Fruit fly (Drosophila melanogaster) whole organism, embryonic: ENCODE results near the gene scrt.
A peak's percentile ranks its signal among the peaks of the same experiment; 100 is the strongest.

Experiments used
- Antp ChIP-seq: fragments of 200-800 bp; sonication (Bioruptor generic); optimal IDR thresholded peaks from 3 replicates; lab custom pipeline; 2016; ENCODE audit warnings: missing biosample characterization, missing genetic modification characterization
- Atf-2 ChIP-seq: fragments of 200-800 bp; sonication (Bioruptor generic); optimal IDR thresholded peaks from 2 replicates; lab custom pipeline; 2016; ENCODE audit warnings: missing biosample characterization, missing genetic modification characterization
- Awh ChIP-seq: fragments of 200-800 bp; sonication (Bioruptor generic); IDR thresholded peaks from 2 replicates; pipeline ENCODE4, ENCODE4 v1.3.6; 2022; ENCODE audit warnings: missing biosample characterization, missing genetic modification characterization
- BtbVII ChIP-seq: fragments of 200-800 bp; sonication (Bioruptor generic); optimal IDR thresholded peaks from 3 replicates; lab custom pipeline; 2017; ENCODE audit warnings: missing biosample characterization, mild to moderate bottlenecking, missing genetic modification characterization
- CG10654 ChIP-seq: fragments of 200-800 bp; sonication (Bioruptor generic); optimal IDR thresholded peaks from 2 replicates; lab custom pipeline; 2016; ENCODE audit warnings: missing biosample characterization, missing genetic modification characterization
- CG12744 ChIP-seq: fragments of 200-800 bp; sonication (Bioruptor generic); optimal IDR thresholded peaks from 2 replicates; lab custom pipeline; 2016; ENCODE audit warnings: missing biosample characterization, missing genetic modification characterization
- CG15269 ChIP-seq: fragments of 200-800 bp; sonication (Bioruptor generic); optimal IDR thresholded peaks from 2 replicates; lab custom pipeline; 2018; ENCODE audit warnings: missing biosample characterization, mild to moderate bottlenecking, missing genetic modification characterization, moderate library complexity
- CG1603 ChIP-seq: fragments of 200-800 bp; sonication (Bioruptor generic); optimal IDR thresholded peaks from 2 replicates; lab custom pipeline; 2019; ENCODE audit warnings: missing biosample characterization, mild to moderate bottlenecking, missing genetic modification characterization, moderate library complexity
- CG16813 ChIP-seq: fragments of 200-800 bp; sonication (Bioruptor generic); IDR thresholded peaks from 3 replicates; pipeline ENCODE4 v1.3.6; 2022; ENCODE audit warnings: missing biosample characterization, missing genetic modification characterization; ENCODE audit not compliant: partially characterized antibody
- CG2116 ChIP-seq: fragments of 200-800 bp; sonication (Bioruptor generic); optimal IDR thresholded peaks from 3 replicates; lab custom pipeline; 2018; ENCODE audit warnings: missing biosample characterization, mild to moderate bottlenecking, missing genetic modification characterization
- CG31224 ChIP-seq: fragments of 200-800 bp; sonication (Bioruptor generic); IDR thresholded peaks from 2 replicates; pipeline ENCODE4 v1.3.6; 2022; ENCODE audit warnings: missing biosample characterization, missing genetic modification characterization
- CG32532 ChIP-seq: fragments of 200-800 bp; sonication (Bioruptor generic); IDR thresholded peaks from 2 replicates; pipeline ENCODE4 v1.3.6; 2022; ENCODE audit warnings: missing biosample characterization, missing genetic modification characterization
- CG7928 ChIP-seq: fragments of 200-800 bp; sonication (Bioruptor generic); optimal IDR thresholded peaks from 2 replicates; lab custom pipeline; 2017; ENCODE audit warnings: missing biosample characterization, mild to moderate bottlenecking, missing genetic modification characterization
- CG9215 ChIP-seq: fragments of 200-800 bp; sonication (Bioruptor generic); IDR thresholded peaks from 2 replicates; pipeline ENCODE4 v1.3.6; 2022; ENCODE audit warnings: missing biosample characterization, missing genetic modification characterization
- CG9797 ChIP-seq: fragments of 200-800 bp; sonication (Bioruptor generic); optimal IDR thresholded peaks from 3 replicates; lab custom pipeline; 2018; ENCODE audit warnings: missing biosample characterization, mild to moderate bottlenecking, missing genetic modification characterization
- Dbx ChIP-seq: fragments of 200-800 bp; sonication (Bioruptor generic); IDR thresholded peaks from 3 replicates; pipeline ENCODE4 v1.3.6; 2022; ENCODE audit warnings: missing biosample characterization, missing genetic modification characterization
- Dll ChIP-seq: fragments of 200-800 bp; sonication (Bioruptor generic); IDR thresholded peaks from 4 replicates; pipeline ENCODE4 v1.3.6; 2022; ENCODE audit warnings: missing biosample characterization, missing genetic modification characterization; ENCODE audit not compliant: partially characterized antibody
- Fer1 ChIP-seq: fragments of 200-800 bp; sonication (Bioruptor generic); optimal IDR thresholded peaks from 2 replicates; lab custom pipeline; 2017; ENCODE audit warnings: missing biosample characterization, mild to moderate bottlenecking, missing genetic modification characterization
- Gug ChIP-seq: fragments of 200-800 bp; sonication (Bioruptor generic); IDR thresholded peaks from 4 replicates; pipeline ENCODE4 v1.3.6; 2022; ENCODE audit warnings: missing biosample characterization, missing genetic modification characterization
- H2.0 ChIP-seq: fragments of 200-800 bp; sonication (Bioruptor generic); IDR thresholded peaks from 2 replicates; pipeline ENCODE4 v1.3.6; 2022; ENCODE audit warnings: missing biosample characterization, missing genetic modification characterization
- Max ChIP-seq: fragments of 200-800 bp; sonication (Bioruptor generic); optimal IDR thresholded peaks from 2 replicates; lab custom pipeline; 2016; ENCODE audit warnings: missing biosample characterization, mild to moderate bottlenecking, missing genetic modification characterization
- Med ChIP-seq: fragments of 200-800 bp; sonication (Bioruptor generic); peaks from one replicate; lab custom pipeline; 2016; ENCODE audit warnings: missing biosample characterization, missing genetic modification characterization, mild to moderate bottlenecking, inconsistent platforms, moderate library complexity
- Myb ChIP-seq: fragments of 200-800 bp; sonication (Bioruptor generic); optimal IDR thresholded peaks from 2 replicates; lab custom pipeline; 2016; ENCODE audit warnings: missing biosample characterization, missing genetic modification characterization
- Optix ChIP-seq: fragments of 200-800 bp; sonication (Bioruptor generic); IDR thresholded peaks from 3 replicates; pipeline ENCODE4 v1.3.6; 2022; ENCODE audit warnings: missing biosample characterization, missing genetic modification characterization
- Sry-δ ChIP-seq: fragments of 200-800 bp; sonication (Bioruptor generic); optimal IDR thresholded peaks from 2 replicates; lab custom pipeline; 2016; ENCODE audit warnings: missing biosample characterization, missing genetic modification characterization
- Vsx1 ChIP-seq: fragments of 200-800 bp; sonication (Bioruptor generic); optimal IDR thresholded peaks from 2 replicates; lab custom pipeline; 2017; ENCODE audit warnings: missing biosample characterization, mild to moderate bottlenecking, missing genetic modification characterization, missing genetic modification reagents
- ap ChIP-seq: fragments of 200-800 bp; sonication (Bioruptor generic); IDR thresholded peaks from 2 replicates; pipeline ENCODE4 v1.3.6; 2022; ENCODE audit warnings: missing biosample characterization, missing genetic modification characterization
- ci ChIP-seq: fragments of 200-800 bp; sonication (Bioruptor generic); IDR thresholded peaks from 3 replicates; pipeline ENCODE4 v1.3.6; 2022; ENCODE audit warnings: missing biosample characterization, missing genetic modification characterization
- danr ChIP-seq: fragments of 200-800 bp; sonication (Bioruptor generic); IDR thresholded peaks from 2 replicates; pipeline ENCODE4 v1.3.6; 2022; ENCODE audit warnings: missing biosample characterization, missing genetic modification characterization
- disco-r ChIP-seq: fragments of 200-800 bp; sonication (Bioruptor generic); optimal IDR thresholded peaks from 2 replicates; lab custom pipeline; 2016; ENCODE audit warnings: missing biosample characterization, missing genetic modification characterization
- dm ChIP-seq: fragments of 200-800 bp; sonication (Bioruptor generic); optimal IDR thresholded peaks from 3 replicates; lab custom pipeline; 2016; ENCODE audit warnings: missing biosample characterization, missing genetic modification characterization
- dmrt99B ChIP-seq: fragments of 200-800 bp; sonication (Bioruptor generic); optimal IDR thresholded peaks from 2 replicates; lab custom pipeline; 2018; ENCODE audit warnings: missing biosample characterization, mild to moderate bottlenecking, missing genetic modification characterization, moderate library complexity
- dysf ChIP-seq: fragments of 200-800 bp; sonication (Bioruptor generic); IDR thresholded peaks from 3 replicates; pipeline ENCODE4 v1.3.6; 2022; ENCODE audit warnings: missing biosample characterization, missing genetic modification characterization
- ems ChIP-seq: fragments of 200-800 bp; sonication (Bioruptor generic); optimal IDR thresholded peaks from 3 replicates; lab custom pipeline; 2016; ENCODE audit warnings: missing biosample characterization, missing genetic modification characterization
- eve ChIP-seq, 2 experiments: fragments of >200 bp; optimal IDR thresholded peaks; 2 replicates each; lab custom pipeline; 2017; ENCODE audit warnings: missing biosample characterization in 2 of 2, missing genetic modification characterization in 2 of 2
- gce ChIP-seq: fragments of 200-800 bp; sonication (Bioruptor generic); IDR thresholded peaks from 3 replicates; pipeline ENCODE4 v1.3.6; 2022; ENCODE audit warnings: missing biosample characterization, missing genetic modification characterization
- gcm2 ChIP-seq: fragments of 200-800 bp; sonication (Bioruptor generic); optimal IDR thresholded peaks from 2 replicates; lab custom pipeline; 2016; ENCODE audit warnings: missing biosample characterization, missing genetic modification characterization
- gro ChIP-seq: fragments of 200-800 bp; sonication (Bioruptor generic); optimal IDR thresholded peaks from 2 replicates; lab custom pipeline; 2016; ENCODE audit warnings: missing biosample characterization, missing genetic modification characterization
- ind ChIP-seq: fragments of 200-800 bp; sonication (Bioruptor generic); optimal IDR thresholded peaks from 3 replicates; lab custom pipeline; 2016; ENCODE audit warnings: missing biosample characterization, missing genetic modification characterization
- lbe ChIP-seq: fragments of 200-800 bp; sonication (Bioruptor generic); optimal IDR thresholded peaks from 2 replicates; lab custom pipeline; 2016; ENCODE audit warnings: missing biosample characterization, mild to moderate bottlenecking, missing genetic modification characterization
- pan ChIP-seq, 4 experiments: fragments of >200 bp in 3 of 4; fragments of 200-800 bp in 1 of 4; sonication (Bioruptor generic) in 1 of 4; optimal IDR thresholded peaks in 3 of 4; IDR thresholded peaks in 1 of 4; 2 replicates each; pipeline versions ENCODE4 v1.3.6 to Lab custom; 2017 to 2022; ENCODE audit warnings: missing biosample characterization in 2 of 4, missing genetic modification characterization in 2 of 4, mixed read lengths in 1 of 4
- pita ChIP-seq: fragments of 200-800 bp; sonication (Bioruptor generic); optimal IDR thresholded peaks from 2 replicates; lab custom pipeline; 2017; ENCODE audit warnings: missing biosample characterization, mild to moderate bottlenecking, missing genetic modification characterization
- pum ChIP-seq: fragments of 200-800 bp; sonication (Bioruptor generic); optimal IDR thresholded peaks from 2 replicates; lab custom pipeline; 2016; ENCODE audit warnings: missing biosample characterization, missing genetic modification characterization
- repo ChIP-seq: fragments of 200-800 bp; sonication (Bioruptor generic); optimal IDR thresholded peaks from 2 replicates; lab custom pipeline; 2016; ENCODE audit warnings: missing biosample characterization, missing genetic modification characterization
- slou ChIP-seq: fragments of 200-800 bp; sonication (Bioruptor generic); optimal IDR thresholded peaks from 3 replicates; lab custom pipeline; 2016; ENCODE audit warnings: missing biosample characterization, missing genetic modification characterization
- so ChIP-seq: fragments of 200-800 bp; sonication (Bioruptor generic); IDR thresholded peaks from 3 replicates; pipeline ENCODE4 v1.3.6; 2022; ENCODE audit warnings: missing biosample characterization, missing genetic modification characterization
- sqz ChIP-seq: fragments of 200-800 bp; sonication (Bioruptor generic); optimal IDR thresholded peaks from 3 replicates; lab custom pipeline; 2018; ENCODE audit warnings: missing biosample characterization, mild to moderate bottlenecking, missing genetic modification characterization
- ssp ChIP-seq: fragments of 200-800 bp; sonication (Bioruptor generic); IDR thresholded peaks from 2 replicates; pipeline ENCODE4 v1.3.6; 2022; ENCODE audit warnings: missing biosample characterization, missing genetic modification characterization
- sug ChIP-seq: fragments of 200-800 bp; optimal IDR thresholded peaks from 2 replicates; lab custom pipeline; 2019; ENCODE audit warnings: missing biosample characterization, mild to moderate bottlenecking, missing genetic modification characterization, moderate library complexity
- tgo ChIP-seq: fragments of 200-800 bp; sonication (Bioruptor generic); IDR thresholded peaks from 3 replicates; pipeline ENCODE4 v1.3.6; 2022; ENCODE audit warnings: missing biosample characterization, missing genetic modification characterization
- tna ChIP-seq: fragments of 200-800 bp; sonication (Bioruptor generic); IDR thresholded peaks from 2 replicates; pipeline ENCODE4 v1.3.6; 2022; ENCODE audit warnings: missing biosample characterization, missing genetic modification characterization; ENCODE audit not compliant: partially characterized antibody
- unc-4 ChIP-seq: fragments of 200-800 bp; sonication (Bioruptor generic); IDR thresholded peaks from 2 replicates; pipeline ENCODE4 v1.3.6; 2022; ENCODE audit warnings: missing biosample characterization, missing genetic modification characterization; ENCODE audit not compliant: partially characterized antibody

Gene scrt

dm6 chr3L:4021260-4021831 lies 37.6 kb downstream of the scrt start, which contains the start of gene Mul1 (continued):
- TF ChIP-seq Atf-2 (GFP tag; lab: Kevin White, UChicago) (no peak), ap (GFP tag; lab: Robert Waterston, UW) (no peak), so (GFP tag; lab: Robert Waterston, UW) (no peak), H2.0 (no peak), repo (GFP tag; lab: Kevin White, UChicago) (no peak), Awh (GFP tag; lab: Robert Waterston, UW) (no peak), CG15269 (tag; lab: Kevin White, UChicago) (no peak), ssp (GFP tag; lab: Robert Waterston, UW) (no peak), pum (GFP tag; lab: Kevin White, UChicago) (no peak), CG7928 (GFP tag; lab: Kevin White, UChicago) (no peak), Dll (GFP tag; lab: Robert Waterston, UW) (no peak), dmrt99B (tag; lab: Kevin White, UChicago) (no peak), sug (no peak), Vsx1 (no peak), disco-r (GFP tag; lab: Kevin White, UChicago) (no peak), Fer1 (GFP tag; lab: Kevin White, UChicago) (no peak), gce (no peak), gro (no peak), pan (optimal IDR thresholded peaks at IDR 0.05; lab: Kevin White, UChicago) (no peak), pan (GFP tag; optimal IDR thresholded peaks at IDR 0.05 in 1 of 2, IDR thresholded peaks at IDR 0.05 in 1 of 2) (no peak), eve (GFP tag; optimal IDR thresholded peaks at IDR 0.05; lab: Kevin White, UChicago) (no peak), tgo (GFP tag; lab: Robert Waterston, UW) (no peak), Antp (no peak), ems (no peak), ind (GFP tag; lab: Kevin White, UChicago) (no peak), CG32532 (GFP tag; lab: Robert Waterston, UW) (no peak), CG9797 (GFP tag; lab: Kevin White, UChicago) (peak; percentile 78), unc-4 (GFP tag; lab: Robert Waterston, UW) (no peak), CG9215 (no peak), pita (no peak), CG12744 (no peak), Max (GFP tag; lab: Kevin White, UChicago) (no peak), ci (GFP tag; lab: Robert Waterston, UW) (no peak), slou (no peak), CG31224 (no peak), Dbx (no peak), tna (GFP tag; lab: Robert Waterston, UW) (no peak), gcm2 (no peak), CG10654 (GFP tag; lab: Kevin White, UChicago) (no peak), BtbVII (no peak), Myb (GFP tag; lab: Kevin White, UChicago) (peak; percentile 84), dysf (GFP tag; lab: Robert Waterston, UW) (no peak), CG2116 (GFP tag; lab: Kevin White, UChicago) (peak; percentile 42), Med (GFP tag; lab: Kevin White, UChicago) (peak; percentile 75), Gug (GFP tag; lab: Robert Waterston, UW) (no peak), CG16813 (no peak), danr (GFP tag; lab: Robert Waterston, UW) (no peak), sqz (GFP tag; lab: Kevin White, UChicago) (no peak), CG1603 (no peak), dm (GFP tag; lab: Kevin White, UChicago) (no peak), Optix (no peak), lbe (GFP tag; lab: Kevin White, UChicago) (no peak), Sry-δ (GFP tag; lab: Kevin White, UChicago) (peak; percentile 6)
